Fruit fly (Drosophila melanogaster) whole organism, prepupa: ENCODE measurements around the gene CG13833.

Source experiments
- CG16779 ChIP-seq: fragments of 200-800 bp; sonication (Bioruptor generic); optimal IDR thresholded peaks from 3 replicates; lab custom pipeline; 2017; ENCODE audit warnings: missing biosample characterization, mild to moderate bottlenecking, missing genetic modification characterization
- CG31627 ChIP-seq: fragments of 200-800 bp; sonication (Bioruptor generic); optimal IDR thresholded peaks from 3 replicates; lab custom pipeline; 2016; ENCODE audit warnings: missing biosample characterization, missing genetic modification characterization
- CG3919 ChIP-seq: fragments of 200-800 bp; sonication (Bioruptor generic); optimal IDR thresholded peaks from 3 replicates; lab custom pipeline; 2016; ENCODE audit warnings: missing biosample characterization, missing genetic modification characterization
- CG6792 ChIP-seq: fragments of 200-800 bp; sonication (Bioruptor generic); optimal IDR thresholded peaks from 3 replicates; lab custom pipeline; 2016; ENCODE audit warnings: missing biosample characterization, missing genetic modification characterization
- CG6808 ChIP-seq: fragments of 200-800 bp; sonication (Bioruptor generic); optimal IDR thresholded peaks from 3 replicates; lab custom pipeline; 2017; ENCODE audit warnings: missing biosample characterization, missing genetic modification characterization, mild to moderate bottlenecking, moderate library complexity, missing genetic modification reagents
- CG8119 ChIP-seq: fragments of 200-800 bp; sonication (Bioruptor generic); IDR thresholded peaks from 3 replicates; pipeline ENCODE4 v1.3.6; 2022; ENCODE audit warnings: missing biosample characterization, missing genetic modification characterization
- Eip93F ChIP-seq: fragments of 200-800 bp; sonication (Bioruptor generic); optimal IDR thresholded peaks from 2 replicates; lab custom pipeline; 2016; ENCODE audit warnings: missing biosample characterization, mild to moderate bottlenecking, missing genetic modification characterization
- Ets96B ChIP-seq: fragments of 200-800 bp; optimal IDR thresholded peaks from 2 replicates; lab custom pipeline; 2019; ENCODE audit warnings: missing biosample characterization, mild to moderate bottlenecking, missing genetic modification characterization, moderate library complexity
- Hr38 ChIP-seq: sonication (Bioruptor generic); optimal IDR thresholded peaks from 2 replicates; lab custom pipeline; 2016; ENCODE audit warnings: missing biosample characterization, missing genetic modification characterization
- Hr4 ChIP-seq: fragments of 200-800 bp; sonication (Bioruptor generic); optimal IDR thresholded peaks from 3 replicates; lab custom pipeline; 2016; ENCODE audit warnings: missing biosample characterization, missing genetic modification characterization
- OdsH ChIP-seq: fragments of 200-800 bp; sonication (Bioruptor generic); optimal IDR thresholded peaks from 3 replicates; lab custom pipeline; 2016; ENCODE audit warnings: missing biosample characterization, missing genetic modification characterization
- topi ChIP-seq: fragments of 200-800 bp; sonication (Bioruptor generic); optimal IDR thresholded peaks from 3 replicates; lab custom pipeline; 2016; ENCODE audit warnings: missing biosample characterization, missing genetic modification characterization

- no peak for TF ChIP-seq CG3919
- no peak for TF ChIP-seq OdsH (GFP tag; lab: Kevin White, UChicago)
- TF ChIP-seq Eip93F, result no peak
- no peak for TF ChIP-seq CG16779
- TF ChIP-seq Hr38, result no peak
- no peak for TF ChIP-seq CG6808 (GFP tag; lab: Kevin White, UChicago)
- TF ChIP-seq CG8119, result no peak
- TF ChIP-seq CG31627, result no peak
- TF ChIP-seq topi (GFP tag; lab: Kevin White, UChicago), result no peak
- no peak for TF ChIP-seq Hr4 (GFP tag; lab: Kevin White, UChicago)
- TF ChIP-seq Ets96B (tag; lab: Kevin White, UChicago), result no peak
- no peak for TF ChIP-seq CG6792
Measured at dm6 chr3R:23043690-23044089, 8.3 kb upstream of the CG13833 start, which contains the start of gene CG13837.
